Fruit fly (Drosophila melanogaster) whole organism, pupa: ENCODE data around the gene mIF2.

Experiments used
- CG12605 ChIP-seq: fragments of 200-800 bp; sonication (Bioruptor generic); IDR thresholded peaks from 2 replicates; pipeline ENCODE4 v1.3.6; 2022; ENCODE audit warnings: missing biosample characterization, missing genetic modification characterization
- CG14655 ChIP-seq: fragments of 200-800 bp; sonication (Bioruptor generic); optimal IDR thresholded peaks from 3 replicates; lab custom pipeline; 2017; ENCODE audit warnings: mild to moderate bottlenecking, missing biosample characterization, missing genetic modification reagents, missing genetic modification characterization
- CG15710 ChIP-seq: fragments of 200-800 bp; sonication (Bioruptor generic); optimal IDR thresholded peaks from 2 replicates; lab custom pipeline; 2018; ENCODE audit warnings: missing biosample characterization, mild to moderate bottlenecking, missing genetic modification characterization, moderate library complexity
- CG17806 ChIP-seq: fragments of 200-800 bp; sonication (Bioruptor generic); optimal IDR thresholded peaks from 2 replicates; lab custom pipeline; 2018; ENCODE audit warnings: missing biosample characterization, mild to moderate bottlenecking, missing genetic modification characterization, moderate library complexity
- CG8159 ChIP-seq: fragments of 200-800 bp; sonication (Bioruptor generic); optimal IDR thresholded peaks from 3 replicates; lab custom pipeline; 2018; ENCODE audit warnings: missing biosample characterization, mild to moderate bottlenecking, missing genetic modification characterization, moderate library complexity
- Pif1A ChIP-seq: fragments of 200-800 bp; sonication (Bioruptor generic); optimal IDR thresholded peaks from 3 replicates; lab custom pipeline; 2016; ENCODE audit warnings: missing biosample characterization, missing genetic modification characterization

DNA sequence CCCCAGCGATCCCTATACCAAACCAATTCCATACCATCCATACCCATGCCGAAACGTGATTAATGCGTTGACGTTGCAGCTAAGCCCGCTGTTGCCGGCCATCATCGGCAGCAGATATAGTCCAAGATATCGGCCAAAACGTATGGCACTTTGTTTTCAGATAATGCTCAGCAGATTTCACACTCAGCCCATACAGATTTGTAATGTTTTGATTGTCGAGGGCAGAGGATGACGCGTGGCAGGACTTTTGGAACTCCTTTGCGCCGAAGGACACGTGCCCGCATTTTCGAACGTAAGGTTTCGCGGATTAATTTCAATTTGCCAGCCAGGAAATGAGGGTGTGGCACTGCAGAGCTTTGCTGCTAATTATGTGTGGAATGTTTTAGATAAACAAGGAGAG, 32.2 kb upstream of the mIF2 start:
- no peak for TF ChIP-seq CG12605
- no peak for TF ChIP-seq CG14655 (GFP tag; lab: Kevin White, UChicago)
- no peak for TF ChIP-seq CG17806 (tag; lab: Kevin White, UChicago)
- no peak for TF ChIP-seq CG8159 (tag; lab: Kevin White, UChicago)
- no peak for TF ChIP-seq CG15710 (tag; lab: Kevin White, UChicago)
- TF ChIP-seq Pif1A (GFP tag; lab: Kevin White, UChicago), result no peak
